Fruit fly (Drosophila melanogaster) whole organism, embryonic: Measurements from ENCODE around the gene CG16812.

Experiments
- Adf1 ChIP-seq: fragments of 200-800 bp; sonication (Bioruptor generic); IDR thresholded peaks from 2 replicates; pipeline ENCODE4 v1.3.6; 2022; ENCODE audit warnings: missing biosample characterization, missing genetic modification characterization
- Atf3 ChIP-seq: fragments of 200-800 bp; sonication (Bioruptor generic); optimal IDR thresholded peaks from 3 replicates; lab custom pipeline; 2016; ENCODE audit warnings: missing biosample characterization, missing genetic modification characterization
- CG10147 ChIP-seq: fragments of 200-800 bp; sonication (Bioruptor generic); optimal IDR thresholded peaks from 2 replicates; lab custom pipeline; 2019; ENCODE audit warnings: missing biosample characterization, mild to moderate bottlenecking, missing genetic modification characterization, moderate library complexity
- CG11247 ChIP-seq: fragments of 200-800 bp; sonication (Bioruptor generic); IDR thresholded peaks from 2 replicates; pipeline ENCODE4 v1.3.6; 2022; ENCODE audit warnings: missing biosample characterization, missing genetic modification characterization
- CG12104 ChIP-seq: fragments of 200-800 bp; sonication (Bioruptor generic); optimal IDR thresholded peaks from 3 replicates; lab custom pipeline; 2016; ENCODE audit warnings: missing biosample characterization, missing genetic modification characterization
- CG12769 ChIP-seq: fragments of 200-800 bp; sonication (Bioruptor generic); optimal IDR thresholded peaks from 2 replicates; lab custom pipeline; 2019; ENCODE audit warnings: missing biosample characterization, mild to moderate bottlenecking, missing genetic modification characterization, moderate library complexity
- CG14050 ChIP-seq: fragments of 200-800 bp; sonication (Bioruptor generic); IDR thresholded peaks from 3 replicates; pipeline ENCODE4 v1.3.6; 2022; ENCODE audit warnings: missing biosample characterization, missing genetic modification characterization
- CG17186 ChIP-seq: fragments of 200-800 bp; sonication (Bioruptor generic); optimal IDR thresholded peaks from 3 replicates; lab custom pipeline; 2017; ENCODE audit warnings: missing biosample characterization, missing genetic modification reagents, missing genetic modification characterization
- CG17802 ChIP-seq: fragments of 200-800 bp; sonication (Bioruptor generic); optimal IDR thresholded peaks from 2 replicates; lab custom pipeline; 2018; ENCODE audit warnings: missing biosample characterization, mild to moderate bottlenecking, missing genetic modification characterization, moderate library complexity
- CG17912 ChIP-seq: fragments of 200-800 bp; sonication (Bioruptor generic); optimal IDR thresholded peaks from 2 replicates; lab custom pipeline; 2018; ENCODE audit warnings: missing biosample characterization, mild to moderate bottlenecking, missing genetic modification characterization
- CG18764 ChIP-seq: fragments of 200-800 bp; sonication (Bioruptor generic); optimal IDR thresholded peaks from 3 replicates; lab custom pipeline; 2016; ENCODE audit warnings: missing biosample characterization, missing genetic modification characterization
- CG30020 ChIP-seq: fragments of 200-800 bp; optimal IDR thresholded peaks from 2 replicates; lab custom pipeline; 2019; ENCODE audit warnings: missing biosample characterization, mild to moderate bottlenecking, missing genetic modification characterization, moderate library complexity
- CG4404 ChIP-seq: fragments of 200-800 bp; sonication (Bioruptor generic); IDR thresholded peaks from 2 replicates; pipeline ENCODE4 v1.3.6; 2022; ENCODE audit warnings: missing biosample characterization, missing genetic modification characterization
- CG4617 ChIP-seq: fragments of 200-800 bp; sonication (Bioruptor generic); optimal IDR thresholded peaks from 3 replicates; lab custom pipeline; 2016; ENCODE audit warnings: missing biosample characterization, missing genetic modification characterization, borderline replicate concordance
- CG4854 ChIP-seq: fragments of 200-800 bp; sonication (Bioruptor generic); optimal IDR thresholded peaks from 2 replicates; lab custom pipeline; 2016; ENCODE audit warnings: missing biosample characterization, missing genetic modification characterization, inconsistent platforms
- CG6175 ChIP-seq: fragments of 200-800 bp; sonication (Bioruptor generic); IDR thresholded peaks from 3 replicates; pipeline ENCODE4 v1.3.6; 2022; ENCODE audit warnings: missing biosample characterization, missing genetic modification characterization
- CG6654 ChIP-seq: fragments of 200-800 bp; sonication (Bioruptor generic); optimal IDR thresholded peaks from 2 replicates; lab custom pipeline; 2017; ENCODE audit warnings: missing biosample characterization, mild to moderate bottlenecking, missing genetic modification characterization
- CG6683 ChIP-seq: fragments of 200-800 bp; sonication (Bioruptor generic); optimal IDR thresholded peaks from 2 replicates; lab custom pipeline; 2017; ENCODE audit warnings: missing biosample characterization, mild to moderate bottlenecking, missing genetic modification characterization, missing genetic modification reagents
- CG6791 ChIP-seq: fragments of 200-800 bp; sonication (Bioruptor generic); IDR thresholded peaks from 3 replicates; pipeline ENCODE4 v1.3.6; 2022; ENCODE audit warnings: missing biosample characterization, missing genetic modification characterization; ENCODE audit not compliant: partially characterized antibody
- CG7987 ChIP-seq: fragments of 200-800 bp; sonication (Bioruptor generic); optimal IDR thresholded peaks from 2 replicates; lab custom pipeline; 2018; ENCODE audit warnings: missing biosample characterization, mild to moderate bottlenecking, missing genetic modification characterization, moderate library complexity
- CG8765 ChIP-seq: fragments of 200-800 bp; sonication (Bioruptor generic); IDR thresholded peaks from 2 replicates; pipeline ENCODE4 v1.3.6; 2022; ENCODE audit warnings: missing biosample characterization, missing genetic modification characterization
- CG9437 ChIP-seq: fragments of 200-800 bp; sonication (Bioruptor generic); optimal IDR thresholded peaks from 2 replicates; lab custom pipeline; 2018; ENCODE audit warnings: missing biosample characterization, mild to moderate bottlenecking, missing genetic modification characterization
- CG9727 ChIP-seq: fragments of 200-800 bp; sonication (Bioruptor generic); optimal IDR thresholded peaks from 3 replicates; lab custom pipeline; 2017; ENCODE audit warnings: missing biosample characterization, mild to moderate bottlenecking, missing genetic modification characterization
- Camta ChIP-seq: fragments of 200-800 bp; sonication (Bioruptor generic); optimal IDR thresholded peaks from 2 replicates; lab custom pipeline; 2016; ENCODE audit warnings: missing biosample characterization, missing genetic modification characterization
- Chrac-16 ChIP-seq: fragments of 200-800 bp; sonication (Bioruptor generic); optimal IDR thresholded peaks from 3 replicates; lab custom pipeline; 2016; ENCODE audit warnings: missing biosample characterization, missing genetic modification characterization
- Dll ChIP-seq: fragments of 200-800 bp; sonication (Bioruptor generic); IDR thresholded peaks from 4 replicates; pipeline ENCODE4 v1.3.6; 2022; ENCODE audit warnings: missing biosample characterization, missing genetic modification characterization; ENCODE audit not compliant: partially characterized antibody
- Dp ChIP-seq: fragments of 200-800 bp; sonication (Bioruptor generic); optimal IDR thresholded peaks from 2 replicates; lab custom pipeline; 2018; ENCODE audit warnings: missing biosample characterization, mild to moderate bottlenecking, missing genetic modification characterization, moderate library complexity
- Ets97D ChIP-seq: fragments of 200-800 bp; sonication (Bioruptor generic); optimal IDR thresholded peaks from 3 replicates; lab custom pipeline; 2016; ENCODE audit warnings: missing biosample characterization, missing genetic modification characterization
- GATAe ChIP-seq: fragments of 200-800 bp; sonication (Bioruptor generic); conservative IDR thresholded peaks from 2 replicates; pipeline ENCODE4 v1.3.6; 2022; ENCODE audit warnings: missing biosample characterization, missing genetic modification characterization
- HHEX ChIP-seq: fragments of 200-800 bp; sonication (Bioruptor generic); optimal IDR thresholded peaks from 3 replicates; lab custom pipeline; 2017; ENCODE audit warnings: missing biosample characterization, mild to moderate bottlenecking, missing genetic modification characterization, missing genetic modification reagents
- Hr3 ChIP-seq: fragments of 200-800 bp; sonication (Bioruptor generic); optimal IDR thresholded peaks from 3 replicates; lab custom pipeline; 2016; ENCODE audit warnings: missing biosample characterization, missing genetic modification characterization
- Hr51 ChIP-seq, 2 experiments: fragments of 200-800 bp; sonication (Bioruptor generic); optimal IDR thresholded peaks; 2 replicates in 1 of 2; 3 replicates in 1 of 2; lab custom pipeline; 2016 to 2018; ENCODE audit warnings: missing biosample characterization in 2 of 2, missing genetic modification characterization in 2 of 2, mild to moderate bottlenecking in 1 of 2, moderate library complexity in 1 of 2
- Rx ChIP-seq: fragments of 200-800 bp; sonication (Bioruptor generic); IDR thresholded peaks from 2 replicates; pipeline ENCODE4 v1.3.6; 2022; ENCODE audit warnings: missing biosample characterization, missing genetic modification characterization
- Sry-β ChIP-seq: fragments of 200-800 bp; sonication (Bioruptor generic); optimal IDR thresholded peaks from 2 replicates; lab custom pipeline; 2018; ENCODE audit warnings: missing biosample characterization, mild to moderate bottlenecking, missing genetic modification characterization, moderate library complexity
- Taf1 ChIP-seq: fragments of 200-800 bp; sonication (Bioruptor generic); IDR thresholded peaks from 2 replicates; pipeline ENCODE4 v1.3.6; 2022; ENCODE audit warnings: missing biosample characterization, missing genetic modification characterization
- Xbp1 ChIP-seq: fragments of 200-800 bp; sonication (Bioruptor generic); optimal IDR thresholded peaks from 3 replicates; lab custom pipeline; 2016; ENCODE audit warnings: missing biosample characterization, mild to moderate bottlenecking, missing genetic modification characterization
- YL-1 ChIP-seq: fragments of 200-800 bp; sonication (Bioruptor generic); optimal IDR thresholded peaks from 3 replicates; lab custom pipeline; 2017; ENCODE audit warnings: missing biosample characterization, mild to moderate bottlenecking, missing genetic modification characterization
- chif ChIP-seq, 2 experiments: fragments of 200-800 bp; sonication (Bioruptor generic); optimal IDR thresholded peaks; 3 replicates each; lab custom pipeline; 2016; ENCODE audit warnings: missing biosample characterization in 2 of 2, missing genetic modification characterization in 2 of 2
- dpn ChIP-seq, 2 experiments: fragments of 200-800 bp; sonication (Bioruptor generic); optimal IDR thresholded peaks; 3 replicates each; lab custom pipeline; 2016; ENCODE audit warnings: missing biosample characterization in 2 of 2, missing genetic modification characterization in 2 of 2
- exex ChIP-seq: fragments of 200-800 bp; sonication (Bioruptor generic); optimal IDR thresholded peaks from 4 replicates; lab custom pipeline; 2018; ENCODE audit warnings: missing biosample characterization, mild to moderate bottlenecking, missing genetic modification characterization, moderate library complexity
- h ChIP-seq: fragments of >200 bp; optimal IDR thresholded peaks from 2 replicates; lab custom pipeline; 2017
- lilli ChIP-seq: fragments of 200-800 bp; sonication (Bioruptor generic); optimal IDR thresholded peaks from 3 replicates; lab custom pipeline; 2016; ENCODE audit warnings: missing biosample characterization, missing genetic modification characterization
- lola ChIP-seq, 3 experiments: fragments of >200 bp in 2 of 3; fragments of 200-800 bp in 1 of 3; sonication (Bioruptor generic) in 1 of 3; optimal IDR thresholded peaks; 2 replicates each; lab custom pipeline; 2017 to 2019; ENCODE audit warnings: missing biosample characterization in 3 of 3, missing genetic modification characterization in 3 of 3, mild to moderate bottlenecking in 1 of 3, moderate library complexity in 1 of 3
- phol ChIP-seq: fragments of 200-800 bp; sonication (Bioruptor generic); optimal IDR thresholded peaks from 3 replicates; lab custom pipeline; 2018; ENCODE audit warnings: missing biosample characterization, mild to moderate bottlenecking, missing genetic modification characterization, moderate library complexity
- tio ChIP-seq: fragments of 200-800 bp; sonication (Bioruptor generic); optimal IDR thresholded peaks from 2 replicates; lab custom pipeline; 2017; ENCODE audit warnings: missing biosample characterization, missing genetic modification characterization, inconsistent platforms
- tll ChIP-seq, 2 experiments: fragments of 200-800 bp in 1 of 2; fragments of >200 bp in 1 of 2; sonication (Bioruptor generic) in 1 of 2; optimal IDR thresholded peaks; 2 replicates each; lab custom pipeline; 2017 to 2019; ENCODE audit warnings: missing biosample characterization in 2 of 2, missing genetic modification characterization in 2 of 2, mild to moderate bottlenecking in 1 of 2, moderate library complexity in 1 of 2
- tup ChIP-seq: fragments of 200-800 bp; sonication (Bioruptor generic); optimal IDR thresholded peaks from 2 replicates; lab custom pipeline; 2016; ENCODE audit warnings: missing biosample characterization, mild to moderate bottlenecking, missing genetic modification characterization, moderate library complexity
- wdn ChIP-seq: fragments of 200-800 bp; sonication (Bioruptor generic); IDR thresholded peaks from 2 replicates; pipeline ENCODE4 v1.3.6; 2022; ENCODE audit warnings: missing biosample characterization, missing genetic modification characterization
- zen2 ChIP-seq: fragments of 200-800 bp; sonication (Bioruptor generic); IDR thresholded peaks from 3 replicates; pipeline ENCODE4 v1.3.6; 2022; ENCODE audit warnings: missing biosample characterization, missing genetic modification characterization; ENCODE audit not compliant: partially characterized antibody

Gene CG16812

dm6 chr2L:13191894-13192293 is 30.5 kb upstream of the CG16812 start, which contains the start of the genes CG16974 and Edem2 (continued):
- 0 out of 3 replicates have a peak, but pooled peaks have one; percentile 31 for TF ChIP-seq CG6175
- no peak for TF ChIP-seq tll (GFP tag; optimal IDR thresholded peaks at IDR 0.05; lab: Kevin White, UChicago)
- TF ChIP-seq Adf1 (GFP tag; lab: Robert Waterston, UW), result peak; percentile 34; the same call in 1 of the 2 replicates
- peak; percentile 90 for TF ChIP-seq CG4617 (GFP tag; lab: Kevin White, UChicago)
- TF ChIP-seq HHEX (GFP tag; lab: Kevin White, UChicago), result no peak
- peak; percentile 46; the same call in 1 of the 2 replicates for TF ChIP-seq CG8765 (GFP tag; lab: Robert Waterston, UW)
- peak; percentile 82 for TF ChIP-seq Chrac-16 (GFP tag; lab: Kevin White, UChicago)
- peak in 1 of 2 experiments; percentile 40 for TF ChIP-seq chif (GFP tag; optimal IDR thresholded peaks at IDR 0.05; lab: Kevin White, UChicago)
- TF ChIP-seq CG12104, result peak; percentile 60
- TF ChIP-seq CG11247, result peak; percentile 47; the same call in 1 of the 2 replicates
- peak; percentile 37 to 83 for TF ChIP-seq dpn (GFP tag; optimal IDR thresholded peaks at IDR 0.05; lab: Kevin White, UChicago)
- TF ChIP-seq tio (GFP tag; lab: Kevin White, UChicago), result no peak
- TF ChIP-seq CG17912, result no peak
- TF ChIP-seq CG4404 (GFP tag; lab: Robert Waterston, UW), result peak; percentile 71
- TF ChIP-seq CG17802, result peak; percentile 20
- TF ChIP-seq h, result no peak
- TF ChIP-seq CG30020, result peak; percentile 66
- TF ChIP-seq Camta (GFP tag; lab: Kevin White, UChicago), result peak; percentile 14
- peak; percentile 25 for TF ChIP-seq CG6683 (GFP tag; lab: Kevin White, UChicago)
- TF ChIP-seq CG17186, result peak; percentile 28
- no peak for TF ChIP-seq exex (tag; lab: Kevin White, UChicago)
- no peak for TF ChIP-seq Dll (GFP tag; lab: Robert Waterston, UW)
- TF ChIP-seq CG18764 (GFP tag; lab: Kevin White, UChicago), result peak; percentile 74
- TF ChIP-seq CG7987 (GFP tag; lab: Kevin White, UChicago), result peak; percentile 69
- peak; percentile 29 for TF ChIP-seq Dp (GFP tag; lab: Kevin White, UChicago)
- peak; percentile 6 for TF ChIP-seq Sry-β
- peak; percentile 87 for TF ChIP-seq GATAe (GFP tag; lab: Robert Waterston, UW)
- TF ChIP-seq CG6654 (GFP tag; lab: Kevin White, UChicago), result no peak
- peak; percentile 49 for TF ChIP-seq Rx (GFP tag; lab: Robert Waterston, UW)
- TF ChIP-seq CG9727 (GFP tag; lab: Kevin White, UChicago), result peak; percentile 86
- peak; percentile 89 for TF ChIP-seq phol (tag; lab: Kevin White, UChicago)
- peak; percentile 79 for TF ChIP-seq lilli
- 0 out of 2 replicates have a peak, but pooled peaks have one; percentile 26 for TF ChIP-seq Taf1 (GFP tag; lab: Robert Waterston, UW)
- TF ChIP-seq Hr51 (GFP tag; optimal IDR thresholded peaks at IDR 0.05; lab: Kevin White, UChicago), result peak in 1 of 2 experiments; percentile 61
- TF ChIP-seq CG4854 (GFP tag; lab: Kevin White, UChicago), result peak; percentile 6
- no peak for TF ChIP-seq CG10147 (GFP tag; lab: Kevin White, UChicago)
- TF ChIP-seq zen2 (GFP tag; lab: Robert Waterston, UW), result no peak
- peak; percentile 56 for TF ChIP-seq Ets97D (GFP tag; lab: Kevin White, UChicago)
- no peak for TF ChIP-seq CG12769 (tag; lab: Kevin White, UChicago)
- peak; percentile 25 for TF ChIP-seq CG9437 (GFP tag; lab: Kevin White, UChicago)
- TF ChIP-seq Xbp1 (GFP tag; lab: Kevin White, UChicago), result peak; percentile 85
- no peak for TF ChIP-seq CG6791
- TF ChIP-seq CG14050, result peak; percentile 44; the same call in 2 of the 3 replicates
- peak; percentile 66 for TF ChIP-seq tup (GFP tag; lab: Kevin White, UChicago)
- peak; percentile 78 for TF ChIP-seq Hr3
- TF ChIP-seq YL-1 (GFP tag; lab: Kevin White, UChicago), result peak; percentile 80
- peak; percentile 78 for TF ChIP-seq wdn (GFP tag; lab: Robert Waterston, UW)
- no peak for TF ChIP-seq Atf3 (GFP tag; lab: Kevin White, UChicago)
- TF ChIP-seq lola (GFP tag; optimal IDR thresholded peaks at IDR 0.05; lab: Kevin White, UChicago), result peak in 1 of 3 experiments; percentile 66
